Fruit fly (Drosophila melanogaster) S2 (cell line): ENCODE measurements around the gene CG31663.

ENCODE experiments used
- CG8478 ChIP-seq: fragments of >200 bp; optimal IDR thresholded peaks from 2 replicates; lab custom pipeline; 2018
- CTCF ChIP-seq, 2 experiments: fragments of >200 bp; optimal IDR thresholded peaks; 2 replicates each; lab custom pipeline; 2018

- TF ChIP-seq CTCF (optimal IDR thresholded peaks at IDR 0.05; lab: Kevin White, UChicago) (no peak), CG8478 (no peak)
Observed at dm6 chr2L:1826400-1826799, 54.9 kb downstream of the CG31663 start, which contains the start of gene CG31664.
